Worm (Caenorhabditis elegans): ENCODE results near the gene dna-2.

ce11 chrII:11772364-11772763 lies 5.9 kb upstream of the dna-2 start, which contains the start of gene F44E5.15:
- TF ChIP-seq hlh-6 (tag; optimal IDR thresholded peaks at IDR 0.05) (no peak), nhr-11 (tag; optimal IDR thresholded peaks at IDR 0.05) (no peak), nfya-1 (tag; optimal IDR thresholded peaks at IDR 0.05) (no peak), ttx-3 (tag; optimal IDR thresholded peaks at IDR 0.05) (no peak), zip-5 (tag; optimal IDR thresholded peaks at IDR 0.05) (no peak)
